Worm (Caenorhabditis elegans) whole organism, L4 larva: ENCODE measurements around the gene acs-18.

ENCODE experiments used
- D1046.2 ChIP-seq: fragments of 200-800 bp; sonication (Bioruptor generic); IDR thresholded peaks from 2 replicates; pipeline ENCODE4 v1.3.6; 2022; ENCODE audit warnings: missing genetic modification characterization, missing compliant biosample characterization
- ZK546.5 ChIP-seq, 2 experiments: sonication (generic microtip); optimal IDR thresholded peaks; 2 replicates each; lab custom pipeline; 2017; ENCODE audit warnings: missing biosample characterization in 2 of 2, missing genetic modification characterization in 2 of 2
- ama-1 ChIP-seq: fragments of 150-350 bp; optimal IDR thresholded peaks from 2 replicates; lab custom pipeline; 2014; ENCODE audit warnings: inconsistent platforms, mixed read lengths
- gei-8 ChIP-seq: fragments of 200-800 bp; sonication (Bioruptor generic); optimal IDR thresholded peaks from 2 replicates; lab custom pipeline; 2018; ENCODE audit warnings: mild to moderate bottlenecking, missing genetic modification characterization, missing compliant biosample characterization
- lsy-2 ChIP-seq, 2 experiments: fragments of 150-350 bp in 1 of 2; sonication (generic microtip) in 1 of 2; optimal IDR thresholded peaks; 2 replicates each; lab custom pipeline; 2014 to 2017; ENCODE audit warnings: missing biosample characterization in 2 of 2, missing genetic modification characterization in 2 of 2
- nhr-237 ChIP-seq: sonication (generic microtip); optimal IDR thresholded peaks from 2 replicates; lab custom pipeline; 2017; ENCODE audit warnings: missing biosample characterization, missing genetic modification characterization
- nhr-6 ChIP-seq: fragments of 150-350 bp; optimal IDR thresholded peaks from 2 replicates; lab custom pipeline; 2014; ENCODE audit warnings: missing biosample characterization, missing genetic modification characterization
- nhr-77 ChIP-seq: fragments of 150-350 bp; optimal IDR thresholded peaks from 2 replicates; lab custom pipeline; 2014; ENCODE audit warnings: missing biosample characterization, missing genetic modification characterization
- pqm-1 ChIP-seq: sonication (generic microtip); optimal IDR thresholded peaks from 2 replicates; lab custom pipeline; 2017; ENCODE audit warnings: missing biosample characterization, missing genetic modification characterization
- skn-1 ChIP-seq: fragments of 150-350 bp; optimal IDR thresholded peaks from 2 replicates; lab custom pipeline; 2014; ENCODE audit warnings: missing biosample characterization, missing genetic modification characterization

ce11 chrIV:10347528-10347927 lies 34.1 kb upstream of the acs-18 start:
- no peak for TF ChIP-seq D1046.2
- TF ChIP-seq gei-8 = no peak
- no peak for TF ChIP-seq nhr-77 (tag; lab: Kevin White, UChicago)
- no peak for TF ChIP-seq lsy-2 (tag; optimal IDR thresholded peaks at IDR 0.05; lab: Kevin White, UChicago)
- no peak for TF ChIP-seq nhr-237 (tag; lab: Kevin White, UChicago)
- no peak for TF ChIP-seq skn-1 (tag; lab: Kevin White, UChicago)
- TF ChIP-seq ZK546.5 (tag; optimal IDR thresholded peaks at IDR 0.05; lab: Kevin White, UChicago) = no peak
- no peak for TF ChIP-seq ama-1 (lab: Kevin White, UChicago)
- no peak for TF ChIP-seq nhr-6
- no peak for TF ChIP-seq pqm-1 (tag; lab: Kevin White, UChicago)
